Fruit fly (Drosophila melanogaster) whole organism, embryonic: ENCODE results near the gene Rpn10.

Source experiments
- ATbp ChIP-seq: fragments of 200-800 bp; sonication (Bioruptor generic); optimal IDR thresholded peaks from 2 replicates; lab custom pipeline; 2017; ENCODE audit warnings: missing biosample characterization, mild to moderate bottlenecking, missing genetic modification characterization, missing genetic modification reagents
- CG10979 ChIP-seq: fragments of 200-800 bp; sonication (Bioruptor generic); optimal IDR thresholded peaks from 2 replicates; lab custom pipeline; 2018; ENCODE audit warnings: missing biosample characterization, mild to moderate bottlenecking, missing genetic modification characterization, moderate library complexity
- CG11398 ChIP-seq: fragments of 200-800 bp; sonication (Bioruptor generic); optimal IDR thresholded peaks from 2 replicates; lab custom pipeline; 2016; ENCODE audit warnings: missing biosample characterization, missing genetic modification characterization
- CG12219 ChIP-seq: fragments of 200-800 bp; sonication (Bioruptor generic); optimal IDR thresholded peaks from 3 replicates; lab custom pipeline; 2018; ENCODE audit warnings: missing biosample characterization, mild to moderate bottlenecking, missing genetic modification characterization
- CG12299 ChIP-seq: fragments of 200-800 bp; sonication (Bioruptor generic); optimal IDR thresholded peaks from 2 replicates; lab custom pipeline; 2018; ENCODE audit warnings: missing biosample characterization, mild to moderate bottlenecking, missing genetic modification characterization
- CG13287 ChIP-seq: fragments of 200-800 bp; sonication (Bioruptor generic); IDR thresholded peaks from 2 replicates; pipeline ENCODE4 v1.3.6; 2022; ENCODE audit warnings: missing biosample characterization, missing genetic modification characterization; ENCODE audit not compliant: partially characterized antibody
- CG13296 ChIP-seq: fragments of 200-800 bp; sonication (Bioruptor generic); optimal IDR thresholded peaks from 3 replicates; lab custom pipeline; 2018; ENCODE audit warnings: missing biosample characterization, mild to moderate bottlenecking, missing genetic modification characterization
- CG14667 ChIP-seq: fragments of 200-800 bp; sonication (Bioruptor generic); IDR thresholded peaks from 2 replicates; pipeline ENCODE4 v1.3.6; 2022; ENCODE audit warnings: missing biosample characterization, missing genetic modification characterization
- CG16863 ChIP-seq: fragments of 200-800 bp; sonication (Bioruptor generic); optimal IDR thresholded peaks from 3 replicates; lab custom pipeline; 2016; ENCODE audit warnings: missing biosample characterization, missing genetic modification characterization
- CG17186 ChIP-seq: fragments of 200-800 bp; sonication (Bioruptor generic); optimal IDR thresholded peaks from 3 replicates; lab custom pipeline; 2017; ENCODE audit warnings: missing biosample characterization, missing genetic modification reagents, missing genetic modification characterization
- CG18764 ChIP-seq: fragments of 200-800 bp; sonication (Bioruptor generic); optimal IDR thresholded peaks from 3 replicates; lab custom pipeline; 2016; ENCODE audit warnings: missing biosample characterization, missing genetic modification characterization
- CG2712 ChIP-seq: fragments of 200-800 bp; optimal IDR thresholded peaks from 3 replicates; lab custom pipeline; 2019; ENCODE audit warnings: missing biosample characterization, mild to moderate bottlenecking, missing genetic modification characterization, moderate library complexity
- CG3847 ChIP-seq: fragments of 200-800 bp; sonication (Bioruptor generic); IDR thresholded peaks from 2 replicates; pipeline ENCODE4 v1.3.6; 2022; ENCODE audit warnings: missing biosample characterization, missing genetic modification characterization
- CG4282 ChIP-seq: fragments of 200-800 bp; sonication (Bioruptor generic); optimal IDR thresholded peaks from 2 replicates; lab custom pipeline; 2016; ENCODE audit warnings: missing biosample characterization, missing genetic modification characterization
- CG4360 ChIP-seq: fragments of 200-800 bp; sonication (Bioruptor generic); IDR thresholded peaks from 2 replicates; pipeline ENCODE4 v1.3.6; 2022; ENCODE audit warnings: missing biosample characterization, missing genetic modification characterization
- CG4854 ChIP-seq: fragments of 200-800 bp; sonication (Bioruptor generic); optimal IDR thresholded peaks from 2 replicates; lab custom pipeline; 2016; ENCODE audit warnings: missing biosample characterization, missing genetic modification characterization, inconsistent platforms
- CG5180 ChIP-seq: fragments of 200-800 bp; sonication (Bioruptor generic); optimal IDR thresholded peaks from 3 replicates; lab custom pipeline; 2017; ENCODE audit warnings: missing biosample characterization, missing genetic modification characterization, mild to moderate bottlenecking, moderate library complexity, missing genetic modification reagents
- CG7556 ChIP-seq: fragments of 200-800 bp; sonication (Bioruptor generic); optimal IDR thresholded peaks from 2 replicates; lab custom pipeline; 2017; ENCODE audit warnings: missing biosample characterization, mild to moderate bottlenecking, missing genetic modification characterization
- CG8281 ChIP-seq: fragments of 200-800 bp; sonication (Bioruptor generic); optimal IDR thresholded peaks from 2 replicates; lab custom pipeline; 2018; ENCODE audit warnings: missing biosample characterization, mild to moderate bottlenecking, missing genetic modification characterization, moderate library complexity
- CrebB ChIP-seq: fragments of 200-800 bp; sonication (Bioruptor generic); optimal IDR thresholded peaks from 3 replicates; lab custom pipeline; 2018; ENCODE audit warnings: missing biosample characterization, mild to moderate bottlenecking, missing genetic modification characterization
- Dek ChIP-seq: fragments of 200-800 bp; sonication (Bioruptor generic); optimal IDR thresholded peaks from 3 replicates; lab custom pipeline; 2019; ENCODE audit warnings: missing biosample characterization, mild to moderate bottlenecking, missing genetic modification characterization, moderate library complexity
- Doc3 ChIP-seq: fragments of 200-800 bp; sonication (Bioruptor generic); IDR thresholded peaks from 3 replicates; pipeline ENCODE4 v1.3.6; 2022; ENCODE audit warnings: missing biosample characterization, missing genetic modification characterization; ENCODE audit not compliant: partially characterized antibody
- Hr51 ChIP-seq, 2 experiments: fragments of 200-800 bp; sonication (Bioruptor generic); optimal IDR thresholded peaks; 2 replicates in 1 of 2; 3 replicates in 1 of 2; lab custom pipeline; 2016 to 2018; ENCODE audit warnings: missing biosample characterization in 2 of 2, missing genetic modification characterization in 2 of 2, mild to moderate bottlenecking in 1 of 2, moderate library complexity in 1 of 2
- MESR4 ChIP-seq: fragments of 200-800 bp; sonication (Bioruptor generic); optimal IDR thresholded peaks from 2 replicates; lab custom pipeline; 2018; ENCODE audit warnings: missing biosample characterization, mild to moderate bottlenecking, missing genetic modification characterization, moderate library complexity
- Max ChIP-seq: fragments of 200-800 bp; sonication (Bioruptor generic); optimal IDR thresholded peaks from 2 replicates; lab custom pipeline; 2016; ENCODE audit warnings: missing biosample characterization, mild to moderate bottlenecking, missing genetic modification characterization
- Mrtf ChIP-seq: fragments of 200-800 bp; sonication (Bioruptor generic); IDR thresholded peaks from 3 replicates; pipeline ENCODE4 v1.3.6; 2022; ENCODE audit warnings: missing biosample characterization, missing genetic modification characterization
- NK7.1 ChIP-seq: fragments of 200-800 bp; sonication (Bioruptor generic); optimal IDR thresholded peaks from 3 replicates; lab custom pipeline; 2016; ENCODE audit warnings: missing biosample characterization, missing genetic modification characterization
- Sox102F ChIP-seq: fragments of 200-800 bp; sonication (Bioruptor generic); optimal IDR thresholded peaks from 2 replicates; lab custom pipeline; 2018; ENCODE audit warnings: missing biosample characterization, mild to moderate bottlenecking, missing genetic modification characterization, moderate library complexity
- Ssrp ChIP-seq: fragments of 200-800 bp; sonication (Bioruptor generic); optimal IDR thresholded peaks from 2 replicates; lab custom pipeline; 2018; ENCODE audit warnings: missing biosample characterization, mild to moderate bottlenecking, missing genetic modification characterization, moderate library complexity
- Taf1 ChIP-seq: fragments of 200-800 bp; sonication (Bioruptor generic); IDR thresholded peaks from 2 replicates; pipeline ENCODE4 v1.3.6; 2022; ENCODE audit warnings: missing biosample characterization, missing genetic modification characterization
- abd-A ChIP-seq: fragments of 200-800 bp; sonication (Bioruptor generic); optimal IDR thresholded peaks from 3 replicates; lab custom pipeline; 2019; ENCODE audit warnings: missing biosample characterization, mild to moderate bottlenecking, missing genetic modification characterization, moderate library complexity
- az2 ChIP-seq: fragments of 200-800 bp; sonication (Bioruptor generic); optimal IDR thresholded peaks from 3 replicates; lab custom pipeline; 2016; ENCODE audit warnings: missing biosample characterization, missing genetic modification characterization
- da ChIP-seq: fragments of 200-800 bp; sonication (Bioruptor generic); optimal IDR thresholded peaks from 2 replicates; lab custom pipeline; 2016; ENCODE audit warnings: missing biosample characterization, missing genetic modification characterization
- dpn ChIP-seq, 2 experiments: fragments of 200-800 bp; sonication (Bioruptor generic); optimal IDR thresholded peaks; 3 replicates each; lab custom pipeline; 2016; ENCODE audit warnings: missing biosample characterization in 2 of 2, missing genetic modification characterization in 2 of 2
- dysf ChIP-seq: fragments of 200-800 bp; sonication (Bioruptor generic); IDR thresholded peaks from 3 replicates; pipeline ENCODE4 v1.3.6; 2022; ENCODE audit warnings: missing biosample characterization, missing genetic modification characterization
- en ChIP-seq: fragments of 200-800 bp; sonication (Bioruptor generic); optimal IDR thresholded peaks from 2 replicates; lab custom pipeline; 2016; ENCODE audit warnings: missing biosample characterization, missing genetic modification characterization
- fru ChIP-seq: fragments of >200 bp; optimal IDR thresholded peaks from 2 replicates; lab custom pipeline; 2017
- gsb ChIP-seq: fragments of 200-800 bp; sonication (Bioruptor generic); IDR thresholded peaks from 2 replicates; pipeline ENCODE4 v1.3.6; 2022; ENCODE audit warnings: missing biosample characterization, missing genetic modification characterization
- gsb-n ChIP-seq: fragments of 200-800 bp; sonication (Bioruptor generic); optimal IDR thresholded peaks from 3 replicates; lab custom pipeline; 2018; ENCODE audit warnings: missing biosample characterization, mild to moderate bottlenecking, missing genetic modification characterization
- inv ChIP-seq: fragments of 200-800 bp; sonication (Bioruptor generic); IDR thresholded peaks from 2 replicates; pipeline ENCODE4 v1.3.6; 2022; ENCODE audit warnings: missing biosample characterization, missing genetic modification characterization; ENCODE audit not compliant: partially characterized antibody
- lola ChIP-seq, 3 experiments: fragments of >200 bp in 2 of 3; fragments of 200-800 bp in 1 of 3; sonication (Bioruptor generic) in 1 of 3; optimal IDR thresholded peaks; 2 replicates each; lab custom pipeline; 2017 to 2019; ENCODE audit warnings: missing biosample characterization in 3 of 3, missing genetic modification characterization in 3 of 3, mild to moderate bottlenecking in 1 of 3, moderate library complexity in 1 of 3
- pfk ChIP-seq: fragments of 200-800 bp; sonication (Bioruptor generic); optimal IDR thresholded peaks from 2 replicates; lab custom pipeline; 2018; ENCODE audit warnings: missing biosample characterization, mild to moderate bottlenecking, missing genetic modification characterization, moderate library complexity
- pzg ChIP-seq: fragments of 200-800 bp; sonication (Bioruptor generic); optimal IDR thresholded peaks from 3 replicates; lab custom pipeline; 2018; ENCODE audit warnings: missing biosample characterization, mild to moderate bottlenecking, missing genetic modification characterization, moderate library complexity
- sim ChIP-seq: fragments of 200-800 bp; sonication (Bioruptor generic); IDR thresholded peaks from 2 replicates; pipeline ENCODE4 v1.3.6; 2022; ENCODE audit warnings: missing biosample characterization, missing genetic modification characterization
- unc-4 ChIP-seq: fragments of 200-800 bp; sonication (Bioruptor generic); IDR thresholded peaks from 2 replicates; pipeline ENCODE4 v1.3.6; 2022; ENCODE audit warnings: missing biosample characterization, missing genetic modification characterization; ENCODE audit not compliant: partially characterized antibody
- zen2 ChIP-seq: fragments of 200-800 bp; sonication (Bioruptor generic); IDR thresholded peaks from 3 replicates; pipeline ENCODE4 v1.3.6; 2022; ENCODE audit warnings: missing biosample characterization, missing genetic modification characterization; ENCODE audit not compliant: partially characterized antibody
- zfh2 ChIP-seq: fragments of 200-800 bp; sonication (Bioruptor generic); optimal IDR thresholded peaks from 2 replicates; lab custom pipeline; 2016; ENCODE audit warnings: missing biosample characterization, missing genetic modification characterization

The Rpn10 gene

DNA sequence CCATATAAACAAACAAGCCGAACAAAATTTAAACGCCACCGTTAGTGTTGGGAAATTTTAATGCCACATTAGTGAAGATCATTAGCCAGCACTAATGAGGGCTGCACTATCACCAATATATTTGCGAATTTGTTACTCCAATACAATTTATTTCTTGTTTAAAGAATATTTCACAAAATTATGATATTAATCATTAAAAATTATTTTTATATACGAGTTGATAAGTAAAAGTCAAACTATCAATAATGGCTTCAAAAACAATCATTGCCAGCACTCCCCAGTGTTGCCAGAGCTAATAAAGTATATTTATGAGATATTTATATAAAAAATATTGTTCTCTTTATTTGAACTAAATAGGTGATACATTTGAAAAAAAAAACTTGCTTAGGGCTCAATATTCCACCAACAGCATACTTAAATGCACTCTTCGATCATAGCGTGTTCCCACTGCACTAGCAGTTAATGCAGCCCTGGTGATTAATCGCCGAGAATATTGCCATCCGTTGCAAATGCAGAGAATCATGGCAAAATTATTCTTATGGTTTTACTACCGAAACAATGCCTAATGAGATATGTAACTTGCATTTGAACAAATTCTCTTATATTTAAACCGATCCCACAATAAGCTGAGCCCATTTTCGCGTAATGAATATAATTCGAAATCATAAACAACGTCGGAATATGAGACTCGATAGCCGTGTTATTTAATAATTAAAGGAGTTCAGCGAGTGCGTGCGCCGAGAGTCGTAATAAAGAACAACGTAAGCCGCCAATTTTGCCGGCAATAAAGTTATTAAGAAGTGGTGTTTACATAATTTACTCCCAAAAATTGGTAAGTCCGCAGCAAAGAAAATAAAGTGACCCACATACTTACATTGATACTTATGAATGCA, 20.7 kb upstream of the Rpn10 start, which contains the start of the genes SAK and Cdk12 (continued):
- TF ChIP-seq Sox102F (GFP tag; lab: Kevin White, UChicago) (peak; percentile 79), MESR4 (GFP tag; lab: Kevin White, UChicago) (peak; percentile 89), sim (GFP tag; lab: Robert Waterston, UW) (no peak), CG5180 (GFP tag; lab: Kevin White, UChicago) (no peak), gsb-n (tag; lab: Kevin White, UChicago) (peak; percentile 82), CG16863 (peak; percentile 54), dpn (GFP tag; optimal IDR thresholded peaks at IDR 0.05; lab: Kevin White, UChicago) (peak; percentile 59 to 85), CG14667 (peak; percentile 80), CG4282 (GFP tag; lab: Kevin White, UChicago) (no peak), az2 (peak; percentile 86), zfh2 (GFP tag; lab: Kevin White, UChicago) (peak; percentile 81), zen2 (GFP tag; lab: Robert Waterston, UW) (no peak; the same call in 2 of the 3 replicates), Mrtf (GFP tag; lab: Robert Waterston, UW) (peak; percentile 81), CG12219 (peak; percentile 58), pzg (GFP tag; lab: Kevin White, UChicago) (peak; percentile 40), CG2712 (tag; lab: Kevin White, UChicago) (peak; percentile 89), dysf (GFP tag; lab: Robert Waterston, UW) (peak; percentile 86), Dek (tag; lab: Kevin White, UChicago) (peak; percentile 86), CG3847 (GFP tag; lab: Robert Waterston, UW) (peak; percentile 86), inv (GFP tag; lab: Robert Waterston, UW) (peak; percentile 22; the same call in 1 of the 2 replicates), CG13296 (GFP tag; lab: Kevin White, UChicago) (peak; percentile 86), lola (GFP tag; optimal IDR thresholded peaks at IDR 0.05; lab: Kevin White, UChicago) (peak in 1 of 3 experiments; percentile 85), CG17186 (GFP tag; lab: Kevin White, UChicago) (no peak), Max (peak; percentile 82), CG13287 (peak; percentile 59), CG11398 (GFP tag; lab: Kevin White, UChicago) (no peak), CG4360 (0 out of 2 replicates have a peak, but pooled peaks have one; percentile 43), pfk (GFP tag; lab: Kevin White, UChicago) (peak; percentile 24), CG8281 (tag; lab: Kevin White, UChicago) (peak; percentile 52), Hr51 (GFP tag; optimal IDR thresholded peaks at IDR 0.05; lab: Kevin White, UChicago) (peak; percentile 61 to 86), CG7556 (GFP tag; lab: Kevin White, UChicago) (peak; percentile 87), Ssrp (tag; lab: Kevin White, UChicago) (peak; percentile 86), CrebB (tag; lab: Kevin White, UChicago) (peak; percentile 38), unc-4 (GFP tag; lab: Robert Waterston, UW) (peak; percentile 37; the same call in 1 of the 2 replicates), fru (lab: Kevin White, UChicago) (no peak), ATbp (GFP tag; lab: Kevin White, UChicago) (peak; percentile 40), NK7.1 (GFP tag; lab: Kevin White, UChicago) (peak; percentile 13), Doc3 (peak; percentile 18; the same call in 1 of the 3 replicates), CG10979 (tag; lab: Kevin White, UChicago) (peak; percentile 80), Taf1 (GFP tag; lab: Robert Waterston, UW) (peak; percentile 77; the same call in 1 of the 2 replicates), CG12299 (tag; lab: Kevin White, UChicago) (peak; percentile 77), da (GFP tag; lab: Kevin White, UChicago) (no peak), CG4854 (GFP tag; lab: Kevin White, UChicago) (peak; percentile 21), CG18764 (GFP tag; lab: Kevin White, UChicago) (peak; percentile 69), en (GFP tag; lab: Kevin White, UChicago) (no peak), gsb (GFP tag; lab: Robert Waterston, UW) (peak; percentile 79), abd-A (peak; percentile 77)
